Worm (Caenorhabditis elegans) whole organism, L3 larva: ENCODE results near the gene T03G11.10.

Experiments used
- ZK546.5 ChIP-seq: sonication (generic microtip); optimal IDR thresholded peaks from 2 replicates; lab custom pipeline; 2017; ENCODE audit warnings: missing biosample characterization, missing genetic modification characterization
- elt-1 ChIP-seq: fragments of 150-350 bp; optimal IDR thresholded peaks from 2 replicates; lab custom pipeline; 2014; ENCODE audit warnings: missing biosample characterization, missing genetic modification characterization
- lin-39 ChIP-seq: fragments of 150-350 bp; optimal IDR thresholded peaks from 2 replicates; lab custom pipeline; 2018; ENCODE audit warnings: missing biosample characterization, missing genetic modification reagents, missing genetic modification characterization
- nfya-1 ChIP-seq: sonication (generic microtip); optimal IDR thresholded peaks from 2 replicates; lab custom pipeline; 2017; ENCODE audit warnings: missing genetic modification characterization, mild to moderate bottlenecking, missing compliant biosample characterization, antibody characterized with exemption, moderate library complexity; ENCODE audit not compliant: insufficient read depth
- nhr-11 ChIP-seq: fragments of 150-350 bp; optimal IDR thresholded peaks from 2 replicates; lab custom pipeline; 2014; ENCODE audit warnings: missing biosample characterization, missing genetic modification characterization
- pha-4 ChIP-seq: fragments of 150-350 bp; optimal IDR thresholded peaks from 2 replicates; lab custom pipeline; 2014; ENCODE audit warnings: missing biosample characterization, missing genetic modification reagents, missing genetic modification characterization
- ztf-11 ChIP-seq: fragments of 150-350 bp; optimal IDR thresholded peaks from 2 replicates; lab custom pipeline; 2014; ENCODE audit warnings: missing biosample characterization, missing genetic modification characterization

DNA sequence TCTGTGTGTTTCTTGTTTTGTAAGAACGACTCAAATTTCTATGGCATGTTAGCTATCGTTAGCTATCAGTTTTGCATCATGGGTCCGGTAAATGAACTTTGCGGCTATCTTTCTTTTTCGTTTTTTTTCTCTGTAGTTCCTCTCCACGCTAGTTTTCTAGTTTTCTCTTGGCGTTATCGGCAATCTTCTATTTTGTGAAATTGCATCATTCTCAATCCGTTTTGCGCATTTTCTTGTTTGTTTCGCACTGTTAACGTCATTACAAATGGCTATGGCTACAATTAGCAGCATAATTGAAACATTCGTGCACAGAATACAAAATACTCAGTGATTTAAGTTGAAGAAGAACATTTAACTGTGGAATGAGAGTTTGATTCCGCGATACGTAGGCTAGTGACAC lies 42.0 kb upstream of the T03G11.10 start:
- TF ChIP-seq ZK546.5 (tag; lab: Kevin White, UChicago) (no peak), pha-4 (no peak), elt-1 (tag; lab: Kevin White, UChicago) (no peak), nfya-1 (no peak), ztf-11 (tag; lab: Kevin White, UChicago) (no peak), nhr-11 (no peak), lin-39 (tag; lab: Kevin White, UChicago) (no peak)
